Worm (Caenorhabditis elegans) whole organism, midembryonic: Measurements from ENCODE around the gene nas-28.

Experiments
- T22C8.4 ChIP-seq: fragments of 200-800 bp; sonication (Bioruptor generic); IDR thresholded peaks from 2 replicates; pipeline ENCODE4 v1.3.6; 2022; ENCODE audit warnings: missing genetic modification characterization, missing compliant biosample characterization
- cog-1 ChIP-seq: sonication (generic microtip); optimal IDR thresholded peaks from 2 replicates; lab custom pipeline; 2016; ENCODE audit warnings: missing genetic modification characterization, missing compliant biosample characterization
- flt-1 ChIP-seq: fragments of 200-800 bp; sonication (Bioruptor generic); IDR thresholded peaks from 2 replicates; pipeline ENCODE4 v1.3.6; 2022; ENCODE audit warnings: missing genetic modification characterization, missing compliant biosample characterization
- klf-2 ChIP-seq: fragments of 200-800 bp; sonication (Bioruptor generic); conservative IDR thresholded peaks from 2 replicates; pipeline ENCODE4 v1.3.6; 2022; ENCODE audit warnings: missing genetic modification reagents, missing genetic modification characterization, missing compliant biosample characterization
- med-1 ChIP-seq: sonication (generic microtip); optimal IDR thresholded peaks from 2 replicates; lab custom pipeline; 2017; ENCODE audit warnings: missing genetic modification characterization, mild to moderate bottlenecking, missing compliant biosample characterization, antibody characterized with exemption, missing genetic modification reagents; ENCODE audit not compliant: insufficient read depth
- ref-1 ChIP-seq: fragments of 200-800 bp; sonication (Bioruptor generic); conservative IDR thresholded peaks from 2 replicates; pipeline ENCODE4 v1.3.6; 2022; ENCODE audit warnings: missing genetic modification reagents, missing genetic modification characterization, missing compliant biosample characterization
- tab-1 ChIP-seq: fragments of 200-800 bp; sonication (Bioruptor generic); IDR thresholded peaks from 2 replicates; pipeline ENCODE4 v1.3.6; 2022; ENCODE audit warnings: missing genetic modification characterization, missing compliant biosample characterization
- ztf-23 ChIP-seq: fragments of 200-800 bp; sonication (Bioruptor generic); IDR thresholded peaks from 2 replicates; pipeline ENCODE4 v1.3.6; 2022; ENCODE audit warnings: missing genetic modification reagents, missing genetic modification characterization, missing compliant biosample characterization
- ztf-29 ChIP-seq: fragments of 200-800 bp; sonication (Bioruptor generic); IDR thresholded peaks from 2 replicates; pipeline ENCODE4 v1.3.6; 2022; ENCODE audit warnings: missing genetic modification reagents, missing genetic modification characterization, missing compliant biosample characterization

Gene nas-28

ce11 chrIII:6149467-6150072 is 33.4 kb downstream of the nas-28 start, which contains the start of the genes wht-7 and Y42G9A.1:
Gene wht-7, minus strand, starts transcription at chrIII:6149597.
Gene Y42G9A.1, plus strand, starts transcription at chrIII:6149961.
- no peak for TF ChIP-seq ztf-23
- no peak for TF ChIP-seq T22C8.4 (GFP tag; lab: Robert Waterston, UW)
- no peak for TF ChIP-seq ztf-29 (GFP tag; lab: Robert Waterston, UW)
- no peak for TF ChIP-seq med-1 (GFP tag; lab: Kevin White, UChicago)
- no peak for TF ChIP-seq ref-1
- TF ChIP-seq klf-2 (GFP tag; lab: Robert Waterston, UW), result no peak
- no peak for TF ChIP-seq cog-1 (tag; lab: Kevin White, UChicago)
- TF ChIP-seq flt-1 (GFP tag; lab: Robert Waterston, UW), result no peak
- TF ChIP-seq tab-1 (GFP tag; lab: Robert Waterston, UW), result no peak

DNA sequence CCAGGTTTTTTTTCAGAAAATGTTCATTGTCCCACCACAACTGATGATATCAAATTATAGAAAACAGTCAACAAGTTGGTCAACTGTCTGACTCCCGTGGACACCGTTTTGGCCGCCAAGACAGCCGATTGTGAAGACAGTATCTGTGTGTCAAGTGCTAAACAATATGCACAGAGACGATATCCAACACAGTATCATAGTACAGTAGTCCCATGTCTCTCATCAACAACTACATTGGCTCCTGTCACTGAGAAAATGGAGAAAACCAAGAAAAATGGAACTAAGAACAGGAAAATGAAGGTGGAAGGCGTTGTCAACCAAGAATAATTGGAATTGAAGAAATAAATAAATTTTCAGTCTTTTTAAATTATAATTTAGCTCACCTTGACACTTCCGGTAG is 34.3 kb downstream of the nas-28 start:
- TF ChIP-seq klf-2 (GFP tag; lab: Robert Waterston, UW), result no peak
- TF ChIP-seq tab-1 (GFP tag; lab: Robert Waterston, UW), result no peak
- no peak for TF ChIP-seq ztf-23
- TF ChIP-seq cog-1 (tag; lab: Kevin White, UChicago), result no peak

DNA sequence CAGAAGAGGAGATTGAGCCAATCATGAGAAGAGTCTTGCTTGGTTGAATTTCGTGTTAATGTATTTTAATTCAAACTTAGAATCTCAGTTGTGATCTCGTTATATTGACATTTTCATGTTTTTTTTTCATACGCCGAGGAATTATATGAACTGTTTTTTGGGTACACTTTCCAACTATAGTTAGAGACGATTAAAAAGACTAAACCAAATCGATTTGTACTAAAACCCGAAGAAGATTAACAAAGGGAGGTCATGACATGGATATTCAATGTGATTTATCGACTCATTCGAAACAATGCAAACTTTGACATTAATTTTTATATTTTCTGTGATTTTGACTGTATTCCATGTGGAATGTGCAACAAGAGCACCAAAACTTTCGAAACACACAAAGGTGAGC is 35.1 kb downstream of the nas-28 start, which contains the start of gene Y42G9A.2:
Gene Y42G9A.2, plus strand, starts transcription at position 284 of the 400 bp plus-strand sequence.
- TF ChIP-seq tab-1 (GFP tag; lab: Robert Waterston, UW) (no peak), cog-1 (tag; lab: Kevin White, UChicago) (no peak), med-1 (GFP tag; lab: Kevin White, UChicago) (no peak), klf-2 (GFP tag; lab: Robert Waterston, UW) (no peak), ztf-23 (no peak), flt-1 (GFP tag; lab: Robert Waterston, UW) (no peak), T22C8.4 (GFP tag; lab: Robert Waterston, UW) (no peak), ref-1 (no peak), ztf-29 (GFP tag; lab: Robert Waterston, UW) (no peak)

DNA sequence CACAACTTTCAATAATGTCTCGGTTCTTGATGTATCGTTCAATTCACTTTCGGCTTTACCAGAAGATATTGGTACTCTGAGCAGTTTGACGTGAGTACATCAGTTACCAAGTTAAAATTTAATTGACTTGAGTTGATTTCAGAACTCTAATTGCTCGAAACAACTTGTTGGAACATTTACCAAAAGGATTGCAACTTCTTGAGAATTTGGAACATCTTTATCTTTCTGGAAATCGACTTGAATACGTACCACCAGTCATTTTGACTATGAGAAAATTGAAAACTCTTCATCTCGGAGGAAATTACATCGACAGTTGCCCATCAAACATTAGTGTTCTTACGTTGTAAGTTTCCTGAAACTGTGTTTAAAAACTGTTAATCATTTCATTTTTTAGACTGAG is 36.2 kb downstream of the nas-28 start:
- TF ChIP-seq ztf-23 (no peak), cog-1 (tag; lab: Kevin White, UChicago) (no peak), ref-1 (no peak), ztf-29 (GFP tag; lab: Robert Waterston, UW) (no peak), med-1 (GFP tag; lab: Kevin White, UChicago) (no peak), flt-1 (GFP tag; lab: Robert Waterston, UW) (no peak), T22C8.4 (GFP tag; lab: Robert Waterston, UW) (no peak), tab-1 (GFP tag; lab: Robert Waterston, UW) (no peak), klf-2 (GFP tag; lab: Robert Waterston, UW) (no peak)

DNA sequence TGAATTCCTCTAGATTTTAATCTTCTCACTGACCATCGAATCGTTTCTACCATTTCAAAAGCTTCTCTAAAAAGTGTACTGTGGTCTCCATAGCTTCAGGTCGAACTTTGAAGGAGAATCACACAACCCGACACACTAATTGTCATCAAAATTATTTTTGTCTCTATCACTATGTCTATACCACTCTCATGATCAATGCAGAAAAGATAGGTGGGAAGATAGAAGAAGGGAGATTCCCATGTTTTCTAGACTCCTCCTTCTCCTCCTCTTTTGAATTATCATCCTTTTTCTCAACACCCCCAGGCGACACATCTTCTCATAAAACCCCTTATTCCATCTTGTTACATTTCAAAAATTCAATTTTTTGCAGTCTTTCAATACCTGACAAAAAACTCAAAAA is 37.1 kb downstream of the nas-28 start, which contains the start of gene Y42G9A.3:
Gene Y42G9A.3, plus strand, starts transcription at position 363 of the 400 bp plus-strand sequence.
- no peak for TF ChIP-seq T22C8.4 (GFP tag; lab: Robert Waterston, UW)
- TF ChIP-seq ztf-29 (GFP tag; lab: Robert Waterston, UW), result no peak
- TF ChIP-seq ztf-23, result no peak
- no peak for TF ChIP-seq med-1 (GFP tag; lab: Kevin White, UChicago)
- no peak for TF ChIP-seq tab-1 (GFP tag; lab: Robert Waterston, UW)
- TF ChIP-seq klf-2 (GFP tag; lab: Robert Waterston, UW), result no peak
- TF ChIP-seq ref-1, result no peak
- no peak for TF ChIP-seq cog-1 (tag; lab: Kevin White, UChicago)
- no peak for TF ChIP-seq flt-1 (GFP tag; lab: Robert Waterston, UW)

ce11 chrIII:6145309-6145708 is 37.7 kb downstream of the nas-28 start:
- TF ChIP-seq tab-1 (GFP tag; lab: Robert Waterston, UW) (no peak), cog-1 (tag; lab: Kevin White, UChicago) (no peak), klf-2 (GFP tag; lab: Robert Waterston, UW) (no peak)

DNA sequence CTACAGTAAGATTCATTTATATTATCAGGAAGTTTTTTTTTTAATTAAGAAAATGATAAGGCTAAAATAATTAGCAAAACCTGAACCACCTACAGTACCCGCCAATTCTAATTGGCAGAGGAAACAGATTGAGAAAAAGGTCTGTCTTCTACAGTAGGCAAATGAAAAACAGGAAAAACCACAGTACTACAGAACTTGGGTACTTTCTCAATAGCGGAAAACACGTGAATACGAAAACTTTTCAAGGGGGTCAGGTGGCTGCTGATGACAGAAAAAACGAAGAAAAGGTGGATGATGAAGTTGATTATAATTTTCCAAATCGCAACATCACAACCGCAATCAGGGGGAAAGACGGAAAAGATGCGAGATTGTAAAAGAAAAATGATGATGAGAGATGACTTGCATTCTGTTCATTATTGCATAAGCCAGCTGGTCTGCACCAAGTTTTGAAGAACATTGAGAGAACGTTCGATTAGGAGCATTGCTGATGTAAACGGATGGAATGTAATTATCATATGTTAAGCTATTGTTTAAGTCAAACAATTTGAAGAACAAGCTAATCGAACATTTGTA is 38.5 kb downstream of the nas-28 start:
- TF ChIP-seq ztf-23 (no peak), flt-1 (GFP tag; lab: Robert Waterston, UW) (no peak), cog-1 (tag; lab: Kevin White, UChicago) (no peak), ref-1 (no peak), klf-2 (GFP tag; lab: Robert Waterston, UW) (no peak), med-1 (GFP tag; lab: Kevin White, UChicago) (no peak), T22C8.4 (GFP tag; lab: Robert Waterston, UW) (no peak), ztf-29 (GFP tag; lab: Robert Waterston, UW) (no peak), tab-1 (GFP tag; lab: Robert Waterston, UW) (no peak)

DNA sequence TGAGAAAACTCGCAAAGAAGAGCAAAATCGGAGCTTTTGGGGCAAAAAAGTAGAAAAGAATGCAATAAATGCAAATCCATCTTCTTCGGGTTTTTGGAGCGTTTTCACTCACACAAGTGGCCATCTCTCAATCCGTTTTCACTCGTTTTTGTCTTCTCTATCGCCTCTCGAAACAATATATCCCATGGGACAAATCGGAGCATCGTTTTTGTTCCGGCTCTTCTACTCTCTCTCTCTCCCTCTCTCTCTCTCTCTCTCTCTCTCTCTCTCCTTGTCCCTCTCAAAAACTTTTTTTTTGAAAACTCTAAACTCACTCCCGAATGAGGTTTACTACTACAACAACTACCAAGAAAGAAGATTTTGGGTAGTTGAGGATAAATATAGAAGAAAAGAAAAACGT is 41.5 kb downstream of the nas-28 start:
- no peak for TF ChIP-seq ref-1
- TF ChIP-seq cog-1 (tag; lab: Kevin White, UChicago), result no peak
- no peak for TF ChIP-seq klf-2 (GFP tag; lab: Robert Waterston, UW)
- no peak for TF ChIP-seq T22C8.4 (GFP tag; lab: Robert Waterston, UW)
- no peak for TF ChIP-seq flt-1 (GFP tag; lab: Robert Waterston, UW)

ce11 chrIII:6140818-6141217 is 42.2 kb downstream of the nas-28 start:
- TF ChIP-seq ztf-29 (GFP tag; lab: Robert Waterston, UW), result no peak
- TF ChIP-seq cog-1 (tag; lab: Kevin White, UChicago), result no peak
- no peak for TF ChIP-seq med-1 (GFP tag; lab: Kevin White, UChicago)
